Worm (Caenorhabditis elegans): ENCODE data around the gene rpb-2.

The rpb-2 gene

ce11 chrIII:4951210-4951609, 11.8 kb downstream of the rpb-2 start:
- TF ChIP-seq dve-1 (tag; optimal IDR thresholded peaks at IDR 0.05) (no peak), ceh-6 (GFP tag; optimal IDR thresholded peaks at IDR 0.05) (no peak), elt-2 (tag; optimal IDR thresholded peaks at IDR 0.05) (no peak), elt-4 (tag; optimal IDR thresholded peaks at IDR 0.05) (peak; percentile 20), ahr-1 (tag; optimal IDR thresholded peaks at IDR 0.05) (no peak)

- TF ChIP-seq mec-3 (tag; optimal IDR thresholded peaks at IDR 0.05; ENCODE audit: borderline replicate concordance) = no peak
- TF ChIP-seq rnt-1 (tag; optimal IDR thresholded peaks at IDR 0.05) = no peak
- TF ChIP-seq che-1 (tag; optimal IDR thresholded peaks at IDR 0.05) = no peak
- no peak for TF ChIP-seq ceh-30 (tag; optimal IDR thresholded peaks at IDR 0.05)
- TF ChIP-seq nfya-1 (tag; optimal IDR thresholded peaks at IDR 0.05) = no peak
- no peak for TF ChIP-seq sdc-2 (tag; optimal IDR thresholded peaks at IDR 0.05)
These were observed 12.5 kb downstream of the rpb-2 start, which contains the start of gene flh-2 for ce11 chrIII:4951824-4952223. flh-2 (plus strand) TSS chrIII:4952124.

DNA sequence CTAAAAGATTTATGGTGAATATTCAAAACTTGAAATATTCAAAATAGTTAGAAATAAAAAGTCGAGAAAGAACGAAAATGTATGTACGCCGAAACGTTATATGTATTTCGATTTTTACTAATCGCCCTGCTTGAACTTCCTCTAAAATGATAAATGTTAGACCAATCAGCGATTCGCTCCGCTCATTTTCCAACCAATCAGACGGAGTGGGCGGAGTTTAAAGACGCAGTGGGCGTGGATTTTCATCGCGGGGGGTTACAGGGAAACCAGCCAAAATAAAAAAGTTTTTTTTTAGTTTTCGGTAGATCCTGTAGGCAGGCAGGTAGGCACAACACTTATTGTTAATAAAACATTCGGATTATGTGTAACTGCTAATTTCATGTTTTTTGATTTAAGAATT, 13.6 kb downstream of the rpb-2 start:
- no peak for TF ChIP-seq odd-2 (tag; optimal IDR thresholded peaks at IDR 0.05)
- peak; percentile 90 for TF ChIP-seq nfya-1 (tag; optimal IDR thresholded peaks at IDR 0.05)
- TF ChIP-seq sox-4 (tag; optimal IDR thresholded peaks at IDR 0.05) = no peak

- TF ChIP-seq dve-1 (tag; optimal IDR thresholded peaks at IDR 0.05) = no peak
- TF ChIP-seq odd-2 (tag; optimal IDR thresholded peaks at IDR 0.05) = no peak
- no peak for TF ChIP-seq sox-2 (GFP tag; IDR thresholded peaks at IDR 0.05)
- no peak for TF ChIP-seq fax-1 (tag; optimal IDR thresholded peaks at IDR 0.05)
- TF ChIP-seq ahr-1 (tag; optimal IDR thresholded peaks at IDR 0.05) = no peak
- no peak for TF ChIP-seq sdc-2 (tag; optimal IDR thresholded peaks at IDR 0.05)
- TF ChIP-seq ceh-30 (tag; optimal IDR thresholded peaks at IDR 0.05) = no peak
These were observed 17.2 kb downstream of the rpb-2 start, which contains the start of gene C26E6.1 for ce11 chrIII:4956566-4956965. C26E6.1 (plus strand) TSS chrIII:4956866.

DNA sequence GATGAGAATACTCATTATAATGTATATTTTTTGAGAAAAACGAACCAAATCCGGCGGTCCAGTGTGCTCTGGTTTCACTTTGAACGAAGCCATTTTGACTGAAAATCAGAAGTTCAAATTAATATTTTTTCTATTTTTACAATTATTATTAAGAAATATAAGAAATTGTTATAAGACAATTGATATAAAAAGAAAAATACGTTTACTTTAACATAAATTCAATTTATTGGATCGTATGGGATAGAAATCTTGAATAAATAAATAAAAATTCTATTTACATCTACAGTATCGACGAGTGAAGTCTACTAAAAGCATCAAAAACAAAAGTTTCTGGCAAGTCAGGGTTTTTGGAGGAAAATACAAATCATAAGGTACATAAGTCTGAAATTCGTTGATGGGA, 20.8 kb downstream of the rpb-2 start, which contains the start of gene C27F2.4:
Gene C27F2.4 (minus strand): TSS at position 101 of the 400 bp plus-strand sequence.
- TF ChIP-seq ets-4 (tag; optimal IDR thresholded peaks at IDR 0.05) = no peak
- TF ChIP-seq npax-4 (tag; optimal IDR thresholded peaks at IDR 0.05) = no peak
- TF ChIP-seq dve-1 (tag; optimal IDR thresholded peaks at IDR 0.05) = no peak
- no peak for TF ChIP-seq pha-4 (tag; optimal IDR thresholded peaks at IDR 0.05)
- TF ChIP-seq rnt-1 (tag; optimal IDR thresholded peaks at IDR 0.05) = no peak
- no peak for TF ChIP-seq unc-86 (tag; optimal IDR thresholded peaks at IDR 0.05)
- no peak for TF ChIP-seq ttx-3 (tag; optimal IDR thresholded peaks at IDR 0.05)
- no peak for TF ChIP-seq syd-9 (tag; optimal IDR thresholded peaks at IDR 0.05)
- no peak for TF ChIP-seq eyg-1 (tag; optimal IDR thresholded peaks at IDR 0.05)
- no peak for TF ChIP-seq K02D7.2 (tag; optimal IDR thresholded peaks at IDR 0.05)
- no peak for TF ChIP-seq ceh-31 (tag; optimal IDR thresholded peaks at IDR 0.05)

DNA sequence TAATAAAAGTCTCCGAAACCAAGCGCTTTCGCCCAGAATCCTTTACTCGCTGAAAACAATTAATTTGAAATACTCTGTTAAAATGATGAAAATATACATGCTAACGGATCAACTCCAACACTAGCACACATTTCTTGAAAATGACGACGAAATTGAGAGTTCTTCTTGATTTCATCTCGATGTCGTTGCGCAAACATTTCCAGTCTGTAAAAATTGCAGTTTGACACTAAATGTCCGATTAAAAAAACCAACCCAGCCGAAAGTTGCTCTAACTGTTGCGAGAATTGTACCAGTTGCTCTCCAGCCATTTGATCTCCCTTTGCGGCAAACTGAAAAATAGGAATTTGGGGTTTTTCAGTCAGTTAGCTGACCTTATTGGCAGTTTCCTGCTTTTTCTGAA, 21.9 kb downstream of the rpb-2 start:
- TF ChIP-seq pqm-1 (tag; optimal IDR thresholded peaks at IDR 0.05) (no peak), lin-11 (tag; optimal IDR thresholded peaks at IDR 0.05) (no peak), lim-6 (tag; optimal IDR thresholded peaks at IDR 0.05) (no peak), pha-2 (tag; optimal IDR thresholded peaks at IDR 0.05) (no peak), Y22D7AL.16 (tag; optimal IDR thresholded peaks at IDR 0.05) (no peak), mec-3 (tag; optimal IDR thresholded peaks at IDR 0.05; ENCODE audit: borderline replicate concordance) (no peak), ceh-19 (GFP tag; optimal IDR thresholded peaks at IDR 0.05) (no peak), tbx-2 (tag; optimal IDR thresholded peaks at IDR 0.05) (no peak), ceh-31 (tag; optimal IDR thresholded peaks at IDR 0.05) (no peak)

ce11 chrIII:4962393-4962792, 23.0 kb downstream of the rpb-2 start, which contains the start of gene vps-22:
vps-22 (minus strand) TSS chrIII:4962493.
- no peak for TF ChIP-seq pros-1 (tag; optimal IDR thresholded peaks at IDR 0.05)
- TF ChIP-seq che-1 (tag; optimal IDR thresholded peaks at IDR 0.05) = no peak
